Fruit fly (Drosophila melanogaster): ENCODE results near the gene Taf6.

DNA sequence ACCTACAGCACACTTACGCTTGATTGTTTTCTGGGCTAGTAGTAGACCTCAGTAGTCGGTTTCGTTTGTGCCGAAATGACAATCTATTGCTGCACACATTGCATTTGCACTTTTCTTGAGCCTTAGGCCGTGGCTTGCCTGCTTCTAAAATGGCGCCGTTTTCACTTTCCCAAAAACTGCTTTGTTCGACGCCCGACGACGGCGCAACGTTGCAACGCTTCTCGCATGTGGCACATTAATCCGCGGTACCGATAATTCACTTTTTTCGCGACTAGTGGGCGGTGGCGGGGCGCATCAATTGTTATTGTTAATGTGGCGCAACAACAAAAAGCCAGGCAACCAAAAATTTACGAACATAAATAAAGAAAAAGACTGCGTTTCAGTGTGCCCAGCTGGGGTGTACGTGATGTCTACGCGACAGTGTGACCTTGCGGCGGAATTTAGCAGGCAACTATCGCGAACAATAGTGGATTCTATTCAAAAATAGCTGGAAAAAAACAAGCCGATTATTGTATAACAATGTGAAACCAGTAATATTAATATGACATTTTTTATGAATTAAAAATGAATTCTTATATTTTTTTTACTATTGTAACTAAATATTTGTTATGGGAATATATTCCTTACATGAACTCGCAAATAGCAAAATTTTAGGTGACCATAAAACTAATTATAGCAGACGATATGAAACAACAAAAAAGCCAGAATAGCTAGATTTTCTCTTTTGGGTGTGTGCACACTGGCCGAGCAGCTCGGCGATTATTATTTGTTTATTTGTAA is at the start of gene Taf6, which contains the start of gene ash1:
- TF ChIP-seq CG33017 (tag; optimal IDR thresholded peaks at IDR 0.05) (no peak), cic (GFP tag; optimal IDR thresholded peaks at IDR 0.05) (no peak), ovo (GFP tag; optimal IDR thresholded peaks at IDR 0.05) (no peak), tj (GFP tag; optimal IDR thresholded peaks at IDR 0.05) (no peak)

Measured in whole organism, adult.